Worm (Caenorhabditis elegans): ENCODE measurements around the gene C04G6.2.

The C04G6.2 gene

DNA sequence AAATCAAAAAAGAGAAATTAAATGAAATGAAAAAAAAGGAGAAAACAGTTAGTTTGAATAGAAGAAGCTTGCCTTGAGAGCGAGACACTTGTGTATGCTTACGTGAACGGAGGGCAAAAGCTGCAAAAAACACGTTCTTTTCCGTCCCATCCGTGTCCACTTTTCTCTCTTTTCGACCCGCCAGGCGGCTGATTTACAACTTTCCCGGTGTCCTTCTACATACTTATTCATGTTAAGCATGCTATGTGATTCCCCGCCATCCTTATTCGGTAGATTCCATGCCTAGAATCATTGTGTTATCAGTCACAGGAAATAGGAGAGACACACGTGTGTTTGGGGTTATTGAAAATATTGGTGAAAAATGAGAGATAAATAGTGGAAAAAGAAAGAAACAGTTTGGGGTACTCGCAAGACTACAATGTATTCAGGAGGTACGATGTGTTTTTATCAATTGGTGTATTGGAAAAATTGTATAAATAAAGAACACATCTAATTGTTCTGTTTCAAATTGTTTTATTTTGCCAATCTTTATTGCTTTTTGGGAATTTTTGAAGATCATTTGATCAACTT, 49.0 kb downstream of the C04G6.2 start, which contains the start of gene nas-29:
nas-29 (minus strand) TSS at position 92 of the 570 bp plus-strand sequence.
- TF ChIP-seq nhr-76 (tag; optimal IDR thresholded peaks at IDR 0.05), result no peak
- no peak for TF ChIP-seq drap-1 (GFP tag; optimal IDR thresholded peaks at IDR 0.05)
- no peak for TF ChIP-seq elt-1 (tag; optimal IDR thresholded peaks at IDR 0.05; ENCODE audit: borderline replicate concordance, insufficient read depth)
- TF ChIP-seq ham-2 (GFP tag; optimal IDR thresholded peaks at IDR 0.05), result no peak
- no peak for TF ChIP-seq lsy-2 (tag; optimal IDR thresholded peaks at IDR 0.05)
- TF ChIP-seq ztf-11 (tag; optimal IDR thresholded peaks at IDR 0.05), result no peak
- TF ChIP-seq unc-120 (tag; optimal IDR thresholded peaks at IDR 0.05; ENCODE audit: poor library complexity, severe bottlenecking), result no peak
- TF ChIP-seq ceh-83 (GFP tag; optimal IDR thresholded peaks at IDR 0.05), result no peak
- TF ChIP-seq tbx-8 (GFP tag; optimal IDR thresholded peaks at IDR 0.05), result no peak
- no peak for TF ChIP-seq nhr-12 (tag; optimal IDR thresholded peaks at IDR 0.05)
- TF ChIP-seq ceh-39 (tag; optimal IDR thresholded peaks at IDR 0.05), result no peak
- TF ChIP-seq hlh-1 (tag; optimal IDR thresholded peaks at IDR 0.05), result no peak
- no peak for TF ChIP-seq nhr-237 (tag; optimal IDR thresholded peaks at IDR 0.05)
- TF ChIP-seq sptf-1 (tag; optimal IDR thresholded peaks at IDR 0.05), result no peak
- TF ChIP-seq cnd-1 (tag; optimal IDR thresholded peaks at IDR 0.05), result no peak
- TF ChIP-seq lin-13 (tag; optimal IDR thresholded peaks at IDR 0.05), result no peak
- no peak for TF ChIP-seq nhr-2 (tag; optimal IDR thresholded peaks at IDR 0.05)
- no peak for TF ChIP-seq mls-2 (tag; optimal IDR thresholded peaks at IDR 0.05)
- TF ChIP-seq sem-2 (GFP tag; optimal IDR thresholded peaks at IDR 0.05), result no peak

DNA sequence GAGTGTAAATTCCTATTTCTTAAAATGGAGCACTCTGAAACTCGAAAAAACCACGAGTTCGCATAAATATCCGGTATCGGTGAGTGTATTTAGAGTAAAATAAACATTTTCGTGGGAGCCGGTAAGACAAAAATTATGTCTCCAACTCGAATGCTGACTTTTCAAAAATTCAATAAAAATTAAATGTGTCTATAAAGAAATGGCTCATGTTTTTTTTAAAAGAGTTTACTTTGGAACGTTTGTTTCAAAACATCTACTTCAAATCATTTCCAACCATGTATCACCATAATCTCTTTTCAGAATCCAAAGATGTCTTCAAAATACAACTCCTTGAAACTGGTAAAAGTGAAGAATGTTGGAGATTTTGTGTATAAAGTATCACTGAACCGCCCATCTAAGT, 49.6 kb downstream of the C04G6.2 start, which contains the start of gene F58A6.1:
F58A6.1 (plus strand) TSS at position 301 of the 400 bp plus-strand sequence.
- no peak for TF ChIP-seq cnd-1 (tag; optimal IDR thresholded peaks at IDR 0.05)
- TF ChIP-seq unc-120 (tag; optimal IDR thresholded peaks at IDR 0.05; ENCODE audit: poor library complexity, severe bottlenecking), result no peak
- TF ChIP-seq elt-1 (tag; optimal IDR thresholded peaks at IDR 0.05; ENCODE audit: borderline replicate concordance, insufficient read depth), result no peak
- no peak for TF ChIP-seq lsy-2 (tag; optimal IDR thresholded peaks at IDR 0.05)
- no peak for TF ChIP-seq mep-1 (tag; optimal IDR thresholded peaks at IDR 0.05)
- no peak for TF ChIP-seq drap-1 (GFP tag; optimal IDR thresholded peaks at IDR 0.05)
- no peak for TF ChIP-seq M03D4.4 (tag; optimal IDR thresholded peaks at IDR 0.05)
- TF ChIP-seq nhr-28 (tag; optimal IDR thresholded peaks at IDR 0.05), result no peak
- TF ChIP-seq sptf-1 (tag; optimal IDR thresholded peaks at IDR 0.05), result no peak
- no peak for TF ChIP-seq ceh-43 (GFP tag; optimal IDR thresholded peaks at IDR 0.05)
- TF ChIP-seq nhr-76 (tag; optimal IDR thresholded peaks at IDR 0.05), result no peak
- TF ChIP-seq nhr-12 (tag; optimal IDR thresholded peaks at IDR 0.05), result no peak
- TF ChIP-seq bed-3 (GFP tag; optimal IDR thresholded peaks at IDR 0.05), result no peak
- no peak for TF ChIP-seq mls-2 (tag; optimal IDR thresholded peaks at IDR 0.05)
- TF ChIP-seq ham-2 (GFP tag; optimal IDR thresholded peaks at IDR 0.05), result no peak
- TF ChIP-seq ces-1 (GFP tag; optimal IDR thresholded peaks at IDR 0.05), result no peak
- TF ChIP-seq unc-39 (tag; optimal IDR thresholded peaks at IDR 0.05), result no peak
- no peak for TF ChIP-seq nhr-237 (tag; optimal IDR thresholded peaks at IDR 0.05)
- no peak for TF ChIP-seq ceh-83 (GFP tag; optimal IDR thresholded peaks at IDR 0.05)
- no peak for TF ChIP-seq snpc-4 (tag; optimal IDR thresholded peaks at IDR 0.05)
